Fruit fly (Drosophila melanogaster) Kc167 (cell line): ENCODE measurements around the gene Cpr78E.

ENCODE experiments used
- Myc ChIP-seq: fragments of >200 bp; optimal IDR thresholded peaks from 2 replicates; lab custom pipeline; 2017; ENCODE audit warnings: missing external identifiers
- Sin3A ChIP-seq: fragments of >200 bp; optimal IDR thresholded peaks from 2 replicates; lab custom pipeline; 2018; ENCODE audit warnings: missing external identifiers
- h ChIP-seq: fragments of >200 bp; optimal IDR thresholded peaks from 3 replicates; lab custom pipeline; 2018; ENCODE audit warnings: missing external identifiers
- insv ChIP-seq: fragments of >200 bp; optimal IDR thresholded peaks from 3 replicates; lab custom pipeline; 2018; ENCODE audit warnings: missing external identifiers
- psq ChIP-seq: fragments of >200 bp; optimal IDR thresholded peaks from 2 replicates; lab custom pipeline; 2017; ENCODE audit warnings: missing external identifiers
- ttk ChIP-seq: sonication (Bioruptor generic); optimal IDR thresholded peaks from 2 replicates; lab custom pipeline; 2017; ENCODE audit warnings: missing external identifiers

Cpr78E gene

DNA sequence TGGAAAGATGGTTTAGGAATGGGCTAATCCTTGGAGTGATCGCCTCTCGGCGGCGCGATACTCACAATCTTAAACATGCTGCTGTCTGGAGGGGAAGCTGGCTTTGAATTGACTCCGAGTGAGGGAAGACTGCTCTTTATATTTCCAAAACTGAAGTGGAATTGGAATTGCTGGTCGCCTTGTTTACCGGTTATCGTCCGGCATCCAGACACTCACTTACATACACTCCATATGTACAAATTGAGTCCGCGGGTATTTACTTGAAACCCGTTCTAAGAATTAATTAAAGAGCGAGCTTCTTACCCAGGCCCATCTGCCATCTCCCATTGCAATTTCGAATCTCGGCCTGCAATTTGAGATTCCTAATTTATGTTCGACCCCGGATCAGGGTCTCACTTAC, at the start of gene Cpr78E:
Gene Cpr78E (minus strand): TSS at position 101 of the 400 bp plus-strand sequence.
- TF ChIP-seq Sin3A (lab: Kevin White, UChicago) (no peak), h (lab: Kevin White, UChicago) (no peak)

DNA sequence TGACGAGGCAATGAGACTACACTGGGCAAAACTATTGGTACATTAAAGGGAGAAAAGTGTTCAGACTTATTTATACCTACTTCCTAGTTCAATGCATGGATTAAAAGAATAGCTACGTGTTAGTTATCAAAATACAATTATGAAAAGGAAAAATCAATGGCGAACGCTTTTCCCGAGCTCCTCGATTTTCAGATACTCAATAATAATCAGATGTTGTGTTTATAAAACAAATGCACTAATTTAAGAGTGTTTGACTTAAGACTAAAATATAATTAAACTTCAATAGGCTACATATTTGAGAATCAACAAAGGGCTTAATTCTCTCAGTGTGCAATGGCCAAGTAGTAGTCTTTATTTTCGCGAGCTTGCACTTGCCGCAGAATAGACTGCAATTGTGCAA, 49.2 kb upstream of the Cpr78E start:
- no peak for TF ChIP-seq h (lab: Kevin White, UChicago)
- TF ChIP-seq insv (lab: Kevin White, UChicago), result no peak
- TF ChIP-seq psq (lab: Kevin White, UChicago), result no peak
- TF ChIP-seq Sin3A (lab: Kevin White, UChicago), result no peak
- TF ChIP-seq Myc (lab: Kevin White, UChicago), result no peak
- no peak for TF ChIP-seq ttk (lab: Kevin White, UChicago)

DNA sequence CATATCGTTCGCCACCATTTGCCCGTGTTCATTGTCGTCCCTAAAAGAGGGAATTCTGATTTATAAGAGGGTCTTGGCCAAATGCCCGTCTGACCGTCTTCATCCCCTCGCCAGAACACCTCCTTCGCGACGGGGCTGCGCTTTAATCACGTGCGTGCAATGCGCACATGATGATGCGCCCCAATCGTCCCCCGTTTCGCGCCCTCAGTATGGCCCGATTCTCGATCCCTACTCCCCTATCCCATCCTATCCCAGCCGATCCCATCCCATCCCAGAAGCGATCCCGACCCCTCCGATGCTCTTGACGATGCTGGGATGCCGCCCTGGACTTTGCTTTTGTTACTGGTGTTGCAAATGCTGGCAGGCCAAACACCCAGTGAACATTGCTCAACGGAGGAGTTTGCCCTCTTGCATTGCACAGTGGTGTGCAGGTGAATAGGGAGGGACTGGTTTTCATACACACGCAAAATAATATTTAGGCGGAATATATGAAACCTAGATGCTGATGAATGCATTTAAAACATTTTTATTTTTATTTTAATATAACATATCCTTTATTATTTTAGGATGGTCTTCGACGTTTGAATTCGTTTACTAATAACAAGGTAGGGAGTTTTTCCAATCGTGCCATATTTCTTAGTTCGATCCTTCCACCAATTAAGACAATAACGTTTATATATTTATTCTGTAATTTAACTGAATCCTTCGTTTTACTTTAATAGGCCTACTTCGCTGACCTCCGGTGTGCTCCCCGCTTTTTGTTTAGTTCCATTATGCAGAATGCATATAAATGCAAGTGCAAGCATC, 43.2 kb upstream of the Cpr78E start:
- no peak for TF ChIP-seq Sin3A (lab: Kevin White, UChicago)
- TF ChIP-seq Myc (lab: Kevin White, UChicago), result no peak
- TF ChIP-seq h (lab: Kevin White, UChicago), result no peak
- no peak for TF ChIP-seq insv (lab: Kevin White, UChicago)

DNA sequence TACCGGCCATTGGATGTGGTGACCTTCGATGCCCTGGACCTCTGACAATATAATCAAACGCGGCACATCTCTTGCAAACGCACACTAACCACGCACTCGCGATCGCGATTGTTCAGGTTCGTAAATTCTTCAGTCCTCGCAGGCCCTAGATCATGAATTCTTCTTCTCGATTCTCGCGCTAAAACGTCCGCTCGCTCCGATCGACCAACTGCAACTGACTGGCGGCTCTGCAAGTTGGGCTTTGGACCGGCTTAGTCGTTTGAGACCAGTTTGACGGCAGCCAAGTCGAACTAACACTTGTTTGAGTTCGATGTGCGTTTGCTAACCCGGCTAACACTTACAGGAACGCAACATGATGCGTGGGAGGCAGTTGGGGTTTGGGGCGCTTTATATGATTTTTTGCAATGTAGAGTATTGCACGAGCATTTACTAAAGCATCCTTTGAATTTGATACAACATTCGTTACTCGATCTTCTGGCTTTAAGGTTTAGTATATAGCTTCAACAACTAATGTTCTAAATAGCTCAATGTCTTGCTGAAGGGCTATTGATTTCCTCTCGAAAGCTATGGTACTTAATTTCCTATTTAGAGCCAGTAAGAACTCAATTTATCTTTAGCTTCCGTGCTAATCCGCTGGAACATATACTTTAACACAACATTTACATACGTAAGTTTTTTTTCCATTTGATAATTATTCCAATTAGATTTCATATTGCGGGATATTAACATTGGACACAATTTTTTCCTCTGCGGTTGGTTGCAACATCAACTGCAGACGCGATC, 39.6 kb upstream of the Cpr78E start, which contains the start of gene CG32447:
Gene CG32447 (minus strand): TSS at position 222 of the 783 bp plus-strand sequence.
- TF ChIP-seq Myc (lab: Kevin White, UChicago) (no peak), psq (lab: Kevin White, UChicago) (no peak), h (lab: Kevin White, UChicago) (no peak), insv (lab: Kevin White, UChicago) (no peak), ttk (lab: Kevin White, UChicago) (no peak)

DNA sequence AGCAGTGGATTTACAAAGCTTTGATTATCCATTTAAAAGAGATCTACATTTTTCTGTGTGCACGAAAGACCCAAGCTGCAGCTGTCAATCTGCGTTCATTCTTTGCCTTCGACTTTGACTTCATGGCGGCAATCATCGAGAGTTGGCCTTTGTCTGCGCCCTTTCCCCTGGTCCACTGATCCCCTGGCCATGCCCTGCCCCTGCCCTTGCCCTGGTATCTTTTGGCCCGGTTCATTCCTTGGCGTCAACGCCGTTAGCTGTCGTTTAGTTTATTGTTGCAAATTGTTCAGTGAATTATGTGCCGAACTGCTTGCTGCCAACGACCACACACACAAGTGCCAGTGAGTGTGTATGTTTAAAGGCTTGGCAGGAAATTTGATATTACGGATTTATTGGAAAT, 34.2 kb upstream of the Cpr78E start:
- TF ChIP-seq ttk (lab: Kevin White, UChicago), result no peak
- no peak for TF ChIP-seq insv (lab: Kevin White, UChicago)
- no peak for TF ChIP-seq psq (lab: Kevin White, UChicago)
- no peak for TF ChIP-seq h (lab: Kevin White, UChicago)
- TF ChIP-seq Myc (lab: Kevin White, UChicago), result no peak
- no peak for TF ChIP-seq Sin3A (lab: Kevin White, UChicago)

DNA sequence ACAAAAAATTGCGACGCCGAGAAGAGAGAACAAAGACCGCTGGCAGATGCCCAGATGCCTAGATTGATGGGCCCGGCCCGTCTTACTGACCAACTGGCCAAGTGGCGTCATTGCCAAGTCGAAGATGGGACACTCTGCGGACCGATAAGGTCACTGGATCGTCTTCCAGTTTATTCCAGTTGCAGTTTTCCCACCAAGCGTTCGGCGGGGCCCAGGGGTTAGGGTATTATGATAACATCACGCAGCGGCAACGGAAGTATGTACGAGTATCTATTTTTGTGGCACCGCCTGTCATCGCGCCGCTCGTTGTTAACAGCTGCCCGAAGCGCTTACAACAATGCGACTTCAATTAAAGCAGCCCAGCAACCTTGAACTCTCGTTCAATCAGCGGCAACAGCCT, 33.3 kb upstream of the Cpr78E start:
- TF ChIP-seq psq (lab: Kevin White, UChicago) (no peak), Myc (lab: Kevin White, UChicago) (no peak), h (lab: Kevin White, UChicago) (no peak), insv (lab: Kevin White, UChicago) (no peak), ttk (lab: Kevin White, UChicago) (no peak), Sin3A (lab: Kevin White, UChicago) (no peak)

DNA sequence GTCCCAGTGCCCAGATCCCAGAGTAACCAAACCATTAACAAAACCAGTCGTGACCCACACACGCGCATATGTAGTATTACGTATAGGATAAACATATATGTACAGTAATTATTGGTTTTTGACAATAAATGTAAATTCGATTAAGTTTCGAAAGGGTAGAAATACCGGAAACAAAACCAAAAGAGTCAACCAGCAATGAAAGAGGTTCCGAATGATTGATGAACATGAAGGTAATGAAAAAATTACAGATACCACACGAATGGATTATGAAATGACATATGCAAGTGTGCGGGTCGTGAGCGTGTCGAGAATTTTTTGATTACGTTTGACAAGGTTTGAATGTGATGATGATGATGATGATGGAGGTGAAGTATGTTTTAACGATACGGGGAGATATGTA, 27.9 kb upstream of the Cpr78E start:
- TF ChIP-seq psq (lab: Kevin White, UChicago), result no peak
- TF ChIP-seq Myc (lab: Kevin White, UChicago), result no peak
- no peak for TF ChIP-seq h (lab: Kevin White, UChicago)
- TF ChIP-seq Sin3A (lab: Kevin White, UChicago), result no peak
- no peak for TF ChIP-seq insv (lab: Kevin White, UChicago)
- no peak for TF ChIP-seq ttk (lab: Kevin White, UChicago)

DNA sequence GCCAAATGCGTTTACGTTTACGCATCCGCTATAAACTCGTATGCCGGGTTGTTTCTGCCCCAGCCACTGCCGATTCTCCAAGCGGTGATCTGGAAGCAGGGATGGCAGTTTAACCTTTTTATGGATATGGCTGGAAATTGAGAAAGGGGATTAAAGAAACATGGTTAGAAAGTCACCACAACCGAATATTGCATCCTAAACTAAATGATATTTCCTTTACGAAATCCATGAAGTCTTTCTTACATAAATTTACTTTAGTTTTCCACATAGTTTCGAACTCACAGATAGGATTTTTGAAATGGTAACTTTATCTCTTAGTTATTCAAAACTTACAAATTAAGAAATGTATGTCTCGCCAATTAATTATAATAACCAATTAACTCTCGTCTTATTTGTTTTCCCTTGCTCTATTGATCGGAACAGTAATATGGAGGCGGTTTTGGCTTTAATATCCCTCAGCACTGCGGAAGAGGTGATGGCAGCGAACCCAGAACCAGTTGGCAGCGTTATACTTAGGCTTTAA, 21.9 kb upstream of the Cpr78E start:
- TF ChIP-seq h (lab: Kevin White, UChicago), result no peak
- no peak for TF ChIP-seq Myc (lab: Kevin White, UChicago)
- TF ChIP-seq psq (lab: Kevin White, UChicago), result no peak
- TF ChIP-seq Sin3A (lab: Kevin White, UChicago), result no peak
- TF ChIP-seq insv (lab: Kevin White, UChicago), result no peak
- TF ChIP-seq ttk (lab: Kevin White, UChicago), result no peak

DNA sequence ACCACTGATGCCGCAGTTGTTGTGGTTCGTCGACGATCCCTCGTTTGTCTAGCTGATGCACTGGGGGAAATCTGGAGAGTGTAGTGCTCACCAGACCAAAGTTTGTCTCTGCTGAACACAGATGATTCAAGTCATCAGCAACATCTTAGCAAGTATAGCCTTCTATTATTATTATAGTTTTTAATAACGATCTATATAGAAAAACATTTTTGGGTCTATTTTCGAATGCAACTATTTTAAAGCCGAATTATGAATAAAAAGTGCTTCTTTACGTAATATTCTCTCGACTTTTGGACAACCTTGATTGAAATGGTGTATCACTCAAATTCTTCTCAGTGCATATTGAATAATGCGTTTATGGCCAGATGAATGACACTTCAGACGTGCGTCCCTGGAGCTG, 19.0 kb upstream of the Cpr78E start:
- no peak for TF ChIP-seq Myc (lab: Kevin White, UChicago)

DNA sequence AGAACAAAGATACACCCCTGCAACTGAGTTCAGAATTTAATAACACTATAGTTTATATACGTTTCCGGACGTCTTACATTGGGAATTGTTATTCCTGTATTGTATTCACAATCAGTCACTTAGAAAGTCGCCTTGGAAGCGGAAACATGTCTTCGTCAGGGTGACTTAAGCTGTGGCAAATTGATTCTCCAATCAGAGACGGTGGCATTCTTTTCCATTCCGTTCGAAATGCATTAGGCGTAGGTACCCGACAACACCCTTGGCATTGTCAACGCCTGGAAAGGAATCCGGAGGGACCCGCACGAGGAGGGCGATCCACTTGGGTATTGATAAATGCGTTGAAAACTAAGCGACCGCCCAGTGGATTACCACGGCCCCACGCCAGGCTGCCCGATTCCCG, 17.2 kb upstream of the Cpr78E start, which contains the start of gene Sfp78E:
Gene Sfp78E (minus strand): TSS at position 101 of the 400 bp plus-strand sequence.
- TF ChIP-seq h (lab: Kevin White, UChicago), result no peak
- no peak for TF ChIP-seq Myc (lab: Kevin White, UChicago)
- TF ChIP-seq psq (lab: Kevin White, UChicago), result no peak
- no peak for TF ChIP-seq ttk (lab: Kevin White, UChicago)
- TF ChIP-seq Sin3A (lab: Kevin White, UChicago), result no peak
- TF ChIP-seq insv (lab: Kevin White, UChicago), result no peak

DNA sequence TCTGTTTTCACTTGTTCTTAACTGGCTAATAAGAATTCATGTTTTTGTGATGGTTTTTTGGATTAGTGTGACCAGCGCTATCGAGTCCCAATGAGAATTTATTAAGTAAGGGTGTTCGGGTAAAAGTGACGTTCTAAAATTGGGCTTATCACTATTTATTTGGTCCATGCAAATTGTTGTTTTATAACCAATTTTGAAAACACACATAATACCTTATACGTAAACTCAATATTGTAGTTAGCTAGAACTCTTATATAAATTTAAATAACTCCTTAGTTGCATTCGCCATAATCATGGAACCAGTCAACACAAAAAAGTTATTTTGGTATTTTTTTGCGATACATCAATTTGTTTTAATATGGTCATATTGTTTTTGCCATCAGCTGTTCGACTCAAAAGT, 12.9 kb upstream of the Cpr78E start, which contains the start of the genes Als2 and CG11248:
Gene Als2 (minus strand): TSS at position 69 of the 400 bp plus-strand sequence.
Gene CG11248 (plus strand): TSS at position 364 of the 400 bp plus-strand sequence.
- TF ChIP-seq ttk (lab: Kevin White, UChicago), result no peak
- no peak for TF ChIP-seq h (lab: Kevin White, UChicago)
- TF ChIP-seq Myc (lab: Kevin White, UChicago), result no peak
- TF ChIP-seq Sin3A (lab: Kevin White, UChicago), result no peak
- no peak for TF ChIP-seq insv (lab: Kevin White, UChicago)
- TF ChIP-seq psq (lab: Kevin White, UChicago), result no peak
